Fruit fly (Drosophila melanogaster) Kc167 (cell line): ENCODE results near the gene Sems.

ENCODE experiments used
- Myc ChIP-seq: fragments of >200 bp; optimal IDR thresholded peaks from 2 replicates; lab custom pipeline; 2017; ENCODE audit warnings: missing external identifiers
- Sin3A ChIP-seq: fragments of >200 bp; optimal IDR thresholded peaks from 2 replicates; lab custom pipeline; 2018; ENCODE audit warnings: missing external identifiers
- h ChIP-seq: fragments of >200 bp; optimal IDR thresholded peaks from 3 replicates; lab custom pipeline; 2018; ENCODE audit warnings: missing external identifiers
- insv ChIP-seq: fragments of >200 bp; optimal IDR thresholded peaks from 3 replicates; lab custom pipeline; 2018; ENCODE audit warnings: missing external identifiers
- psq ChIP-seq: fragments of >200 bp; optimal IDR thresholded peaks from 2 replicates; lab custom pipeline; 2017; ENCODE audit warnings: missing external identifiers
- ttk ChIP-seq: sonication (Bioruptor generic); optimal IDR thresholded peaks from 2 replicates; lab custom pipeline; 2017; ENCODE audit warnings: missing external identifiers

The Sems gene

dm6 chr3L:20956650-20957049 is at the start of gene Sems, which contains the start of gene CG10588:
Gene Sems (minus strand): TSS chr3L:20956750.
Gene CG10588 (plus strand): TSS chr3L:20956934.
- no peak for TF ChIP-seq Myc (lab: Kevin White, UChicago)
- no peak for TF ChIP-seq ttk (lab: Kevin White, UChicago)
- TF ChIP-seq h (lab: Kevin White, UChicago): no peak
- TF ChIP-seq psq: no peak

DNA sequence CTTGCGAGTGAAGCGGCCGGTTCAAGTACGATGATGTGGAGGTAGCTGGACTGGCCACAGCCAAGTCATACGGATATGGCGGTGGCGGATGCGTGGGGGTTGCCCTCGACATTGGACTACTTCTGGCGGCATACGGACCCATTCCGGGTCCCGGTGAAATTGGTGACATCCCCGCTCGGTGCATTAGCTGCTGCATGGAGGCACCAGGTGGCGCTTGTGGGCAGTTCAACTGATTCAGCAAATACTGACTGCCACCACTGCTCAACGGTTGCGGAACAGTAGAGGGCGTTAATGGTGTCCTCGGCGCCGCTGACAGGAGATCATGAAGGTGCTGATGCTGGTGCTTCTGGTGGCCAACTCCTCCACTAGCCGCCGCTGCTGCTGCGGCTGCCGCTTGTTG is 43.1 kb upstream of the Sems start:
- TF ChIP-seq Sin3A (lab: Kevin White, UChicago) (no peak), Myc (lab: Kevin White, UChicago) (no peak), insv (lab: Kevin White, UChicago) (no peak), psq (no peak), ttk (lab: Kevin White, UChicago) (no peak), h (lab: Kevin White, UChicago) (no peak)

- TF ChIP-seq ttk (lab: Kevin White, UChicago) (no peak), Myc (lab: Kevin White, UChicago) (no peak), h (lab: Kevin White, UChicago) (no peak), psq (no peak), Sin3A (lab: Kevin White, UChicago) (no peak), insv (lab: Kevin White, UChicago) (no peak)
Observed at dm6 chr3L:20991373-20991772, 34.8 kb upstream of the Sems start, which contains the start of gene CG12984. Gene CG12984 (plus strand): TSS chr3L:20991673.

- TF ChIP-seq h (lab: Kevin White, UChicago) (no peak), Myc (lab: Kevin White, UChicago) (no peak), Sin3A (lab: Kevin White, UChicago) (no peak), psq (no peak), ttk (lab: Kevin White, UChicago) (no peak), insv (lab: Kevin White, UChicago) (no peak)
Observed at dm6 chr3L:20990231-20990630, 33.7 kb upstream of the Sems start.

DNA sequence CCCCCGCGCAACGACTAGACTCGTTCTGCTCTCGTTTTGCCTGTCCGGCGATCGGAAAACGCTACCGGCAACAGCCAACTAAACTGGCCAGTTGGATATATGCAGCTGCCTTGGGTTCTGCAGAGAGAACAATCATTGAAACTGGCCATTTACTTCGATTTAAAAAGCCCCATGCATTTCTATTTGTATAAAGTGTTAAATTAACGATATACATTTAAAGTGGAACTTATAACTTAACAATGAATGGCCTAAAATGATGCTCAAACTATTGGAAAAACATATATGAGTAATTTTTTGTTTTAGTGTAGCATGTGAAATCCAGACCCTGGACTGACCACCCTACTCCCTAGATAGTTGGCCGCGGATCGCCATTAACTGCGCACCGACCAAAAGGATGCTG is 32.3 kb upstream of the Sems start:
- TF ChIP-seq Sin3A (lab: Kevin White, UChicago) (no peak), Myc (lab: Kevin White, UChicago) (no peak), ttk (lab: Kevin White, UChicago) (no peak), psq (no peak), insv (lab: Kevin White, UChicago) (no peak), h (lab: Kevin White, UChicago) (no peak)

DNA sequence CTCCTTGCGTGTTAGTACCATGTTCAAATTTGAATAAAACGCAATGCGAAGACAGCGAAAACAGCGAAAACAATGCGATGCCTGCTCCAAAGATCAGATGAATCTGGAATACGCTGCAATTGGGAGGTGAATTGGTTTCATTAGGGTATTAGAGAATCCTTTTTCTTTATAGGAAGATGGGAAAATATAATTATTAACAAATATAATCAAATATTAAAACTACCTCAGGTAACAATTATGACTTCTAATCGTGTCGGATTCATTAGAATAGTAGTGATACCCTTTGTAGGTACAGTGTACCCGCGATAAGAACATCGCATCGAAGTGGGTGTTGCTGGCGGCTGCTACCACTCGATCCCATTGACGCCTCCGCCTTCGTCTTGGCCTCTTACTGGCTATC is 31.3 kb upstream of the Sems start:
- TF ChIP-seq ttk (lab: Kevin White, UChicago) (no peak), insv (lab: Kevin White, UChicago) (no peak), psq (no peak), Myc (lab: Kevin White, UChicago) (no peak), Sin3A (lab: Kevin White, UChicago) (no peak)

DNA sequence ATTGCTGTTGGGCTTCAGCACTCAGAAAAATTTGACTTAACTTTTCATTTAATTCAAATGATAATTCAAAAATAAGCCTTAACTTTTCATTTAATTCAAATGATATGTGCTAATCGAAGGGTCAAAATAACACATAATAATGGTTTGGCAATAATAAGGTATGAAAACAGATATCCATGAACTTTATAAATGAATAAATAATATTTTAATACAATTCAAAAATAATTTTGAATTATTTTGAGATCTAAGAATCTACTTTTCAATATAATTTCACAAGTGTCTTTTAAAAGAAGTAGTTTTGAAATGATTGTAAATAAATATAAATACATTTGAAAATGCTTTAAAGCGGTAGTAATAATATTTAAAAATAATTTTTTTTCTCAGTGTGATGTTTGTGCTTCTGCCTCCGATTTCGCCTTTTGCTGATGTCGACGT is 30.4 kb upstream of the Sems start:
- TF ChIP-seq ttk (lab: Kevin White, UChicago) (no peak), insv (lab: Kevin White, UChicago) (no peak), Myc (lab: Kevin White, UChicago) (no peak), psq (no peak), Sin3A (lab: Kevin White, UChicago) (no peak), h (lab: Kevin White, UChicago) (no peak)

- TF ChIP-seq insv (lab: Kevin White, UChicago) (no peak), h (lab: Kevin White, UChicago) (no peak), psq (no peak), Myc (lab: Kevin White, UChicago) (no peak), Sin3A (lab: Kevin White, UChicago) (no peak), ttk (lab: Kevin White, UChicago) (no peak)
Observed at dm6 chr3L:20984414-20985208, 28.1 kb upstream of the Sems start.

DNA sequence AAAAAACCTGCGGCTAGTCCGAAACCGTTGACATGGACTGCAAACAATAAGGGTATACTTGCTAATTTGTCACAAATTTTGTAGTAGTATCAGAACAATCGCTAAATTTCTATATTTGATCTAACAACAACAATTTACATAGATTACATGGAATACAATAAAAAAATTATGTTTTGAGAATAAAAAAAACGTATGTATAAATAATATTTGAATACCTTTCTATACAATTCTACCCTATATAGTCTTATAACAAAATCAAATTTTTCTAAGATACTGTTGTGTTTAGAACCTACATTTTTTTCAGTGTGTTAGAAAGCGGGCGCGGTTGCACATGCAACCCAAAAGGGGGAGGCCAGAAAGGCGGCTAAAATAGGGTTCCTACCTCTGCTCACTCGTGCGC is 26.8 kb upstream of the Sems start:
- TF ChIP-seq insv (lab: Kevin White, UChicago) (no peak), Sin3A (lab: Kevin White, UChicago) (no peak), Myc (lab: Kevin White, UChicago) (no peak), ttk (lab: Kevin White, UChicago) (no peak), h (lab: Kevin White, UChicago) (no peak), psq (no peak)

dm6 chr3L:20982544-20982943 is 26.0 kb upstream of the Sems start:
- no peak for TF ChIP-seq ttk (lab: Kevin White, UChicago)
- TF ChIP-seq h (lab: Kevin White, UChicago): no peak
- no peak for TF ChIP-seq psq
- no peak for TF ChIP-seq Sin3A (lab: Kevin White, UChicago)
- no peak for TF ChIP-seq insv (lab: Kevin White, UChicago)
- TF ChIP-seq Myc (lab: Kevin White, UChicago): no peak

dm6 chr3L:20981724-20982123 is 25.2 kb upstream of the Sems start:
- TF ChIP-seq Sin3A (lab: Kevin White, UChicago): no peak
- no peak for TF ChIP-seq psq
- TF ChIP-seq Myc (lab: Kevin White, UChicago): no peak
- no peak for TF ChIP-seq insv (lab: Kevin White, UChicago)
- TF ChIP-seq ttk (lab: Kevin White, UChicago): no peak
- no peak for TF ChIP-seq h (lab: Kevin White, UChicago)

DNA sequence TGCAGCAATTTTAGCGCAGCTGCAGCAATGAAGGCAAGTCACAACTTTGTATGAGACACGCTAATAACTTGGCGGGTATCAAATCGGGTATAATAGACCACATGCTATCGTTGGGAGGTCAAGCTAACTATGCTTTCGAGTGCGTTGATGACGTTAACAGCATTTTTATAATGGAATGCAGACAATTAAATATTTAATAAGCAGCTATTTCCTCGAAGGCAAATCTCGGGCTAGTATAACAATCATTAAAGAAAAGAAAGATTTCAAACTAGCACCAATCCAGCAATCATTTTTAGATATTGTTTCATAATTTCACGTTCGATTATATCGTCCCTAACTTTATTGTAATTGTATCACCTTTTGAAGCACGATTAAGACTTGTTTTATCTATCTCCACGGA is 23.9 kb upstream of the Sems start:
- TF ChIP-seq Sin3A (lab: Kevin White, UChicago) (no peak), Myc (lab: Kevin White, UChicago) (no peak), h (lab: Kevin White, UChicago) (no peak), insv (lab: Kevin White, UChicago) (no peak), ttk (lab: Kevin White, UChicago) (no peak)
